Worm (Caenorhabditis elegans): ENCODE measurements around the gene H39E23.3.

H39E23.3 gene

ce11 chrV:14094546-14094945 lies 13.1 kb upstream of the H39E23.3 start:
- TF ChIP-seq vab-7 (GFP tag; IDR thresholded peaks at IDR 0.05): no peak
- no peak for TF ChIP-seq D1046.2 (GFP tag; IDR thresholded peaks at IDR 0.05)
- TF ChIP-seq ZK546.5 (tag; optimal IDR thresholded peaks at IDR 0.05): no peak
- no peak for TF ChIP-seq snpc-4 (tag; optimal IDR thresholded peaks at IDR 0.05)
- no peak for TF ChIP-seq nhr-42 (GFP tag; IDR thresholded peaks at IDR 0.05)
- no peak for TF ChIP-seq F44E2.7 (GFP tag; IDR thresholded peaks at IDR 0.05)
- TF ChIP-seq saeg-2 (GFP tag; IDR thresholded peaks at IDR 0.05): no peak
- no peak for TF ChIP-seq pqm-1 (tag; optimal IDR thresholded peaks at IDR 0.05)
- no peak for TF ChIP-seq F10B5.3 (tag; optimal IDR thresholded peaks at IDR 0.05)
- no peak for TF ChIP-seq daf-19 (GFP tag; conservative IDR thresholded peaks at IDR 0.05)
- no peak for TF ChIP-seq Y105C5A.15 (GFP tag; IDR thresholded peaks at IDR 0.05)
- TF ChIP-seq fos-1 (tag; optimal IDR thresholded peaks at IDR 0.05): no peak

- TF ChIP-seq Y75B8A.6 (GFP tag; IDR thresholded peaks at IDR 0.05) (no peak), aha-1 (tag) (peak; percentile 70), ces-1 (GFP tag; optimal IDR thresholded peaks at IDR 0.05) (no peak), nhr-77 (tag; optimal IDR thresholded peaks at IDR 0.05) (no peak), nhr-28 (tag; optimal IDR thresholded peaks at IDR 0.05) (peak; percentile 67), nhr-25 (tag; optimal IDR thresholded peaks at IDR 0.05; ENCODE audit: borderline replicate concordance, insufficient read depth) (peak; percentile 35), lin-29 (GFP tag; IDR thresholded peaks at IDR 0.05) (no peak), F44E2.7 (GFP tag; IDR thresholded peaks at IDR 0.05) (no peak), skn-1 (tag; optimal IDR thresholded peaks at IDR 0.05) (no peak), nhr-76 (tag; optimal IDR thresholded peaks at IDR 0.05) (no peak), dmd-9 (GFP tag; IDR thresholded peaks at IDR 0.05) (no peak), zip-2 (tag; optimal IDR thresholded peaks at IDR 0.05) (no peak), zfp-3 (GFP tag; conservative IDR thresholded peaks at IDR 0.05) (no peak), ceh-20 (GFP tag; IDR thresholded peaks at IDR 0.05) (peak; percentile 83), mxl-3 (GFP tag; optimal IDR thresholded peaks at IDR 0.05) (peak; percentile 72), R02D3.7 (tag; optimal IDR thresholded peaks at IDR 0.05) (no peak), hif-1 (tag; optimal IDR thresholded peaks at IDR 0.05) (no peak), gei-8 (GFP tag; optimal IDR thresholded peaks at IDR 0.05) (no peak), nhr-42 (GFP tag; IDR thresholded peaks at IDR 0.05) (no peak), lin-13 (GFP tag; optimal IDR thresholded peaks at IDR 0.05) (no peak), F26F4.8 (GFP tag; conservative IDR thresholded peaks at IDR 0.05) (no peak), unc-130 (GFP tag; optimal IDR thresholded peaks at IDR 0.05) (no peak), Y5F2A.4 (GFP tag; optimal IDR thresholded peaks at IDR 0.05) (no peak), pha-4 (GFP tag; IDR thresholded peaks at IDR 0.05) (no peak), pha-4 (tag; optimal IDR thresholded peaks at IDR 0.05) (no peak), F10B5.3 (tag; optimal IDR thresholded peaks at IDR 0.05) (no peak), lin-15B (tag; optimal IDR thresholded peaks at IDR 0.05) (no peak), saeg-2 (GFP tag; IDR thresholded peaks at IDR 0.05) (no peak), rbr-2 (tag; optimal IDR thresholded peaks at IDR 0.05) (no peak), F49E8.2 (tag; optimal IDR thresholded peaks at IDR 0.05; ENCODE audit: borderline replicate concordance) (no peak), Y48G9A.11 (GFP tag; IDR thresholded peaks at IDR 0.05) (no peak), egl-27 (tag; optimal IDR thresholded peaks at IDR 0.05) (no peak), zag-1 (tag; optimal IDR thresholded peaks at IDR 0.05) (no peak), snpc-4 (tag; optimal IDR thresholded peaks at IDR 0.05) (no peak), T20F7.1 (GFP tag; optimal IDR thresholded peaks at IDR 0.05) (no peak), pqm-1 (tag; optimal IDR thresholded peaks at IDR 0.05) (no peak), dmd-6 (GFP tag; IDR thresholded peaks at IDR 0.05) (no peak), ceh-28 (tag; optimal IDR thresholded peaks at IDR 0.05) (no peak), hlh-30 (tag; optimal IDR thresholded peaks at IDR 0.05; ENCODE audit: insufficient read depth) (peak; percentile 60), mdl-1 (tag; optimal IDR thresholded peaks at IDR 0.05) (peak in 1 of 2 experiments; percentile 41), spr-3 (GFP tag; optimal IDR thresholded peaks at IDR 0.05) (no peak), unc-62 (GFP tag; optimal IDR thresholded peaks at IDR 0.05 in 1 of 2) (peak in 1 of 2 experiments; percentile 81), unc-62 (tag; optimal IDR thresholded peaks at IDR 0.05) (no peak), fkh-10 (GFP tag; optimal IDR thresholded peaks at IDR 0.05) (no peak), nhr-237 (tag; optimal IDR thresholded peaks at IDR 0.05) (no peak)
These were observed 12.7 kb upstream of the H39E23.3 start for ce11 chrV:14094953-14095352.
